Fruit fly (Drosophila melanogaster) whole organism, embryonic: ENCODE results near the gene witty.

ENCODE experiments used
- Ada2b ChIP-seq: fragments of 200-800 bp; sonication (Bioruptor generic); IDR thresholded peaks from 2 replicates; pipeline ENCODE4 v1.3.6; 2022; ENCODE audit warnings: missing biosample characterization, missing genetic modification characterization
- CG1024 ChIP-seq: fragments of 200-800 bp; sonication (Bioruptor generic); IDR thresholded peaks from 2 replicates; pipeline ENCODE4 v1.3.6; 2022; ENCODE audit warnings: missing biosample characterization, missing genetic modification characterization
- CG10274 ChIP-seq: fragments of 200-800 bp; sonication (Bioruptor generic); optimal IDR thresholded peaks from 3 replicates; lab custom pipeline; 2017; ENCODE audit warnings: missing biosample characterization, mild to moderate bottlenecking, missing genetic modification characterization
- CG10565 ChIP-seq: fragments of 200-800 bp; sonication (Bioruptor generic); optimal IDR thresholded peaks from 3 replicates; lab custom pipeline; 2016; ENCODE audit warnings: missing biosample characterization, mild to moderate bottlenecking, missing genetic modification characterization
- CG10959 ChIP-seq: fragments of 200-800 bp; sonication (Bioruptor generic); IDR thresholded peaks from 2 replicates; pipeline ENCODE4 v1.3.6; 2022; ENCODE audit warnings: missing biosample characterization, missing genetic modification characterization
- CG11085 ChIP-seq: fragments of 200-800 bp; sonication (Bioruptor generic); IDR thresholded peaks from 2 replicates; pipeline ENCODE4 v1.3.6; 2022; ENCODE audit warnings: missing biosample characterization, missing genetic modification characterization
- CG11093 ChIP-seq: fragments of 200-800 bp; sonication (Bioruptor generic); IDR thresholded peaks from 3 replicates; pipeline ENCODE4 v1.3.6; 2022; ENCODE audit warnings: missing biosample characterization, missing genetic modification characterization
- CG11695 ChIP-seq: fragments of 200-800 bp; sonication (Bioruptor generic); IDR thresholded peaks from 3 replicates; pipeline ENCODE4 v1.3.6; 2022; ENCODE audit warnings: missing biosample characterization, missing genetic modification characterization
- CG14050 ChIP-seq: fragments of 200-800 bp; sonication (Bioruptor generic); IDR thresholded peaks from 3 replicates; pipeline ENCODE4 v1.3.6; 2022; ENCODE audit warnings: missing biosample characterization, missing genetic modification characterization
- CG15011 ChIP-seq: fragments of 200-800 bp; sonication (Bioruptor generic); optimal IDR thresholded peaks from 3 replicates; lab custom pipeline; 2018; ENCODE audit warnings: missing biosample characterization, mild to moderate bottlenecking, missing genetic modification characterization
- CG16813 ChIP-seq: fragments of 200-800 bp; sonication (Bioruptor generic); IDR thresholded peaks from 3 replicates; pipeline ENCODE4 v1.3.6; 2022; ENCODE audit warnings: missing biosample characterization, missing genetic modification characterization; ENCODE audit not compliant: partially characterized antibody
- CG2116 ChIP-seq: fragments of 200-800 bp; sonication (Bioruptor generic); optimal IDR thresholded peaks from 3 replicates; lab custom pipeline; 2018; ENCODE audit warnings: missing biosample characterization, mild to moderate bottlenecking, missing genetic modification characterization
- CG3281 ChIP-seq: fragments of 200-800 bp; sonication (Bioruptor generic); optimal IDR thresholded peaks from 3 replicates; lab custom pipeline; 2017; ENCODE audit warnings: missing biosample characterization, mild to moderate bottlenecking, missing genetic modification characterization
- CG4854 ChIP-seq: fragments of 200-800 bp; sonication (Bioruptor generic); optimal IDR thresholded peaks from 2 replicates; lab custom pipeline; 2016; ENCODE audit warnings: missing biosample characterization, missing genetic modification characterization, inconsistent platforms
- CG6175 ChIP-seq: fragments of 200-800 bp; sonication (Bioruptor generic); IDR thresholded peaks from 3 replicates; pipeline ENCODE4 v1.3.6; 2022; ENCODE audit warnings: missing biosample characterization, missing genetic modification characterization
- CG7839 ChIP-seq: fragments of 200-800 bp; sonication (Bioruptor generic); optimal IDR thresholded peaks from 3 replicates; lab custom pipeline; 2018; ENCODE audit warnings: missing biosample characterization, mild to moderate bottlenecking, missing genetic modification characterization, moderate library complexity
- CG8478 ChIP-seq: fragments of >200 bp; optimal IDR thresholded peaks from 2 replicates; lab custom pipeline; 2018
- CG8765 ChIP-seq: fragments of 200-800 bp; sonication (Bioruptor generic); IDR thresholded peaks from 2 replicates; pipeline ENCODE4 v1.3.6; 2022; ENCODE audit warnings: missing biosample characterization, missing genetic modification characterization
- CkIIα-i1 ChIP-seq: fragments of 200-800 bp; sonication (Bioruptor generic); IDR thresholded peaks from 2 replicates; pipeline ENCODE4 v1.3.6; 2022; ENCODE audit warnings: missing biosample characterization, missing genetic modification characterization
- CoRest ChIP-seq: fragments of 200-800 bp; sonication (Bioruptor generic); optimal IDR thresholded peaks from 3 replicates; lab custom pipeline; 2018; ENCODE audit warnings: missing biosample characterization, mild to moderate bottlenecking, missing genetic modification characterization, moderate library complexity
- Dref ChIP-seq: fragments of 200-800 bp; sonication (Bioruptor generic); IDR thresholded peaks from 2 replicates; pipeline ENCODE4 v1.3.6; 2022; ENCODE audit warnings: missing biosample characterization, missing genetic modification characterization
- Ets97D ChIP-seq: fragments of 200-800 bp; sonication (Bioruptor generic); optimal IDR thresholded peaks from 3 replicates; lab custom pipeline; 2016; ENCODE audit warnings: missing biosample characterization, missing genetic modification characterization
- Fer3 ChIP-seq: fragments of 200-800 bp; sonication (Bioruptor generic); optimal IDR thresholded peaks from 2 replicates; lab custom pipeline; 2018; ENCODE audit warnings: missing biosample characterization, mild to moderate bottlenecking, missing genetic modification characterization, moderate library complexity
- H15 ChIP-seq: fragments of 200-800 bp; sonication (Bioruptor generic); IDR thresholded peaks from 3 replicates; pipeline ENCODE4 v1.3.6; 2022; ENCODE audit warnings: missing biosample characterization, missing genetic modification characterization
- Mrtf ChIP-seq: fragments of 200-800 bp; sonication (Bioruptor generic); IDR thresholded peaks from 3 replicates; pipeline ENCODE4 v1.3.6; 2022; ENCODE audit warnings: missing biosample characterization, missing genetic modification characterization
- NFAT ChIP-seq: fragments of 200-800 bp; sonication (Bioruptor generic); IDR thresholded peaks from 2 replicates; pipeline ENCODE4 v1.3.6; 2022; ENCODE audit warnings: missing biosample characterization, missing genetic modification characterization
- Poxn ChIP-seq: fragments of 200-800 bp; sonication (Bioruptor generic); IDR thresholded peaks from 2 replicates; pipeline ENCODE4 v1.3.6; 2022; ENCODE audit warnings: missing biosample characterization, missing genetic modification characterization
- Sox100B ChIP-seq: fragments of 200-800 bp; sonication (Bioruptor generic); optimal IDR thresholded peaks from 3 replicates; lab custom pipeline; 2018; ENCODE audit warnings: missing biosample characterization, mild to moderate bottlenecking, missing genetic modification characterization
- YL-1 ChIP-seq: fragments of 200-800 bp; sonication (Bioruptor generic); optimal IDR thresholded peaks from 3 replicates; lab custom pipeline; 2017; ENCODE audit warnings: missing biosample characterization, mild to moderate bottlenecking, missing genetic modification characterization
- amos ChIP-seq: fragments of 200-800 bp; sonication (Bioruptor generic); IDR thresholded peaks from 2 replicates; pipeline ENCODE4 v1.3.6; 2022; ENCODE audit warnings: missing biosample characterization, missing genetic modification characterization; ENCODE audit not compliant: partially characterized antibody
- br ChIP-seq: fragments of >200 bp; optimal IDR thresholded peaks from 2 replicates; lab custom pipeline; 2017
- chn ChIP-seq: fragments of 200-800 bp; sonication (Bioruptor generic); optimal IDR thresholded peaks from 2 replicates; lab custom pipeline; 2016; ENCODE audit warnings: missing biosample characterization, missing genetic modification characterization
- dati ChIP-seq: fragments of 200-800 bp; sonication (Bioruptor generic); IDR thresholded peaks from 2 replicates; pipeline ENCODE4 v1.3.6; 2022; ENCODE audit warnings: missing biosample characterization, missing genetic modification characterization
- exex ChIP-seq: fragments of 200-800 bp; sonication (Bioruptor generic); optimal IDR thresholded peaks from 4 replicates; lab custom pipeline; 2018; ENCODE audit warnings: missing biosample characterization, mild to moderate bottlenecking, missing genetic modification characterization, moderate library complexity
- fd64A ChIP-seq: fragments of 200-800 bp; sonication (Bioruptor generic); optimal IDR thresholded peaks from 3 replicates; lab custom pipeline; 2018; ENCODE audit warnings: missing biosample characterization, mild to moderate bottlenecking, missing genetic modification characterization
- jing ChIP-seq: fragments of 200-800 bp; sonication (Bioruptor generic); optimal IDR thresholded peaks from 2 replicates; lab custom pipeline; 2018; ENCODE audit warnings: missing biosample characterization, mild to moderate bottlenecking, missing genetic modification characterization
- kah ChIP-seq: fragments of 200-800 bp; sonication (Bioruptor generic); optimal IDR thresholded peaks from 2 replicates; lab custom pipeline; 2018; ENCODE audit warnings: missing biosample characterization, mild to moderate bottlenecking, missing genetic modification characterization
- kni ChIP-seq: fragments of 200-800 bp; sonication (Bioruptor generic); optimal IDR thresholded peaks from 3 replicates; lab custom pipeline; 2017; ENCODE audit warnings: mild to moderate bottlenecking, missing biosample characterization, missing genetic modification reagents, missing genetic modification characterization
- luna ChIP-seq: fragments of 200-800 bp; sonication (Bioruptor generic); optimal IDR thresholded peaks from 2 replicates; lab custom pipeline; 2016; ENCODE audit warnings: missing biosample characterization, missing genetic modification characterization
- pfk ChIP-seq: fragments of 200-800 bp; sonication (Bioruptor generic); optimal IDR thresholded peaks from 2 replicates; lab custom pipeline; 2018; ENCODE audit warnings: missing biosample characterization, mild to moderate bottlenecking, missing genetic modification characterization, moderate library complexity
- prd ChIP-seq, 3 experiments: fragments of >200 bp in 2 of 3; fragments of 200-800 bp in 1 of 3; sonication (Bioruptor generic) in 1 of 3; optimal IDR thresholded peaks in 2 of 3; IDR thresholded peaks in 1 of 3; 2 replicates in 2 of 3; 3 replicates in 1 of 3; pipeline versions ENCODE4 v1.3.6 to Lab custom; 2017 to 2022; ENCODE audit warnings: missing biosample characterization in 1 of 3, missing genetic modification characterization in 1 of 3
- ranshi ChIP-seq: fragments of 200-800 bp; sonication (Bioruptor generic); IDR thresholded peaks from 2 replicates; pipeline ENCODE4 v1.3.6; 2022; ENCODE audit warnings: missing biosample characterization, missing genetic modification characterization
- sens ChIP-seq: fragments of 200-800 bp; sonication (Bioruptor generic); peaks from one replicate; lab custom pipeline; 2016; ENCODE audit warnings: missing biosample characterization, missing genetic modification characterization
- sob ChIP-seq: fragments of 200-800 bp; sonication (Bioruptor generic); IDR thresholded peaks from 2 replicates; pipeline ENCODE4 v1.3.6; 2022; ENCODE audit warnings: missing biosample characterization, missing genetic modification characterization
- sqz ChIP-seq: fragments of 200-800 bp; sonication (Bioruptor generic); optimal IDR thresholded peaks from 3 replicates; lab custom pipeline; 2018; ENCODE audit warnings: missing biosample characterization, mild to moderate bottlenecking, missing genetic modification characterization
- tin ChIP-seq: fragments of 200-800 bp; sonication (Bioruptor generic); optimal IDR thresholded peaks from 3 replicates; lab custom pipeline; 2016; ENCODE audit warnings: missing biosample characterization, missing genetic modification characterization
- tna ChIP-seq: fragments of 200-800 bp; sonication (Bioruptor generic); IDR thresholded peaks from 2 replicates; pipeline ENCODE4 v1.3.6; 2022; ENCODE audit warnings: missing biosample characterization, missing genetic modification characterization; ENCODE audit not compliant: partially characterized antibody
- tup ChIP-seq: fragments of 200-800 bp; sonication (Bioruptor generic); optimal IDR thresholded peaks from 2 replicates; lab custom pipeline; 2016; ENCODE audit warnings: missing biosample characterization, mild to moderate bottlenecking, missing genetic modification characterization, moderate library complexity
- usp ChIP-seq: fragments of >200 bp; optimal IDR thresholded peaks from 2 replicates; lab custom pipeline; 2017; ENCODE audit warnings: missing biosample characterization, missing genetic modification characterization

witty gene

dm6 chr2L:8370364-8371326 is 32.6 kb downstream of the witty start, which contains the start of gene CG17292 (continued):
- TF ChIP-seq ranshi (GFP tag; lab: Robert Waterston, UW) (peak; percentile 58; the same call in 1 of the 2 replicates), tna (GFP tag; lab: Robert Waterston, UW) (peak; percentile 95), br (lab: Kevin White, UChicago) (no peak), H15 (GFP tag; lab: Robert Waterston, UW) (peak; percentile 35; the same call in 1 of the 3 replicates), fd64A (GFP tag; lab: Kevin White, UChicago) (no peak), kah (peak; percentile 86), prd (optimal IDR thresholded peaks at IDR 0.05; lab: Kevin White, UChicago) (no peak), prd (GFP tag; IDR thresholded peaks at IDR 0.05; lab: Robert Waterston, UW) (peak; percentile 35; the same call in 1 of the 3 replicates), sob (GFP tag; lab: Robert Waterston, UW) (peak; percentile 86), amos (GFP tag; lab: Robert Waterston, UW) (peak; percentile 94), Poxn (GFP tag; lab: Robert Waterston, UW) (no peak), CG6175 (peak; percentile 58; the same call in 2 of the 3 replicates), Mrtf (GFP tag; lab: Robert Waterston, UW) (no peak; the same call in 2 of the 3 replicates), CG10959 (GFP tag; lab: Robert Waterston, UW) (no peak), tup (no peak), kni (GFP tag; lab: Kevin White, UChicago) (peak; percentile 25), Ada2b (GFP tag; lab: Robert Waterston, UW) (peak; percentile 20; the same call in 1 of the 2 replicates), NFAT (GFP tag; lab: Robert Waterston, UW) (peak; percentile 74; the same call in 1 of the 2 replicates), jing (no peak), Sox100B (GFP tag; lab: Kevin White, UChicago) (peak; percentile 5), sens (GFP tag; lab: Kevin White, UChicago) (peak; percentile 32), luna (GFP tag; lab: Kevin White, UChicago) (no peak), Ets97D (GFP tag; lab: Kevin White, UChicago) (peak; percentile 36), CkIIα-i1 (no peak), YL-1 (GFP tag; lab: Kevin White, UChicago) (peak; percentile 43), chn (GFP tag; lab: Kevin White, UChicago) (no peak), CG10274 (peak; percentile 13), CG11093 (GFP tag; lab: Robert Waterston, UW) (no peak), CG10565 (GFP tag; lab: Kevin White, UChicago) (no peak), CG4854 (GFP tag; lab: Kevin White, UChicago) (peak; percentile 37), CG7839 (tag; lab: Kevin White, UChicago) (no peak), sqz (no peak), exex (tag; lab: Kevin White, UChicago) (peak; percentile 94), pfk (GFP tag; lab: Kevin White, UChicago) (peak; percentile 6), CG3281 (GFP tag; lab: Kevin White, UChicago) (peak; percentile 43), CoRest (peak; percentile 16), Dref (GFP tag; lab: Robert Waterston, UW) (peak; percentile 88), CG11085 (GFP tag; lab: Robert Waterston, UW) (peak; percentile 32; the same call in 1 of the 2 replicates), CG14050 (no peak), dati (0 out of 2 replicates have a peak, but pooled peaks have one; percentile 9), tin (GFP tag; lab: Kevin White, UChicago) (no peak), CG11695 (GFP tag; lab: Robert Waterston, UW) (peak; percentile 48; the same call in 1 of the 3 replicates), CG15011 (peak; percentile 12), CG8478 (no peak), CG16813 (GFP tag; lab: Robert Waterston, UW) (peak; percentile 80), Fer3 (tag; lab: Kevin White, UChicago) (peak; percentile 30), CG8765 (GFP tag; lab: Robert Waterston, UW) (no peak), CG1024 (peak; percentile 67), usp (GFP tag; lab: Kevin White, UChicago) (no peak), CG2116 (GFP tag; lab: Kevin White, UChicago) (peak; percentile 58)
